Fruit fly (Drosophila melanogaster): ENCODE measurements around the gene rsh.

rsh gene

DNA sequence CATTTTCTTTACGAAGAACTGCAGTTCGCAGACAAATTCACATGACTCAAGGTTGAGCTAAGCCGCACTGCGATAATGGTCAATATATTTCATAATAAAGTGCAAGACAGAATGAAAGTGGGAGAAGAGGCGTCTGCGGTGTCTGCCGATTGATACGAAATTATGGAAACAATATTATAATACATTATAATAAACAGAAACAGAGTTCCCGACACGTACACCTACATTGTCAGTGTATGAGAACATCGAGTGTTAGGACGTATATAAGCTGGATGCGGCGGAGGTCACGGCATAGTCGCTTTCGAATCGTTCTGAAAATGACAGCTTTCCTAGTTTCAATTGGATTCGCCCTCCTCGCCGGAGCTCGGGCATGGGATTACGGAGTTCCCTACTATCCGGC lies 18.0 kb upstream of the rsh start, which contains the start of gene CG15721:
TSS of gene CG15721 (plus strand) at position 301 of the 400 bp plus-strand sequence.
- TF ChIP-seq CG13204 (GFP tag; optimal IDR thresholded peaks at IDR 0.05) (no peak), CG10348 (GFP tag; IDR thresholded peaks at IDR 0.05) (no peak), CG32121 (GFP tag; IDR thresholded peaks at IDR 0.05) (no peak), CG4496 (GFP tag; IDR thresholded peaks at IDR 0.05) (no peak), gl (tag; optimal IDR thresholded peaks at IDR 0.05) (no peak), CG9948 (tag; optimal IDR thresholded peaks at IDR 0.05) (no peak), CG8301 (tag; optimal IDR thresholded peaks at IDR 0.05) (no peak), Ets98B (GFP tag; IDR thresholded peaks at IDR 0.05) (no peak), Pif1B (GFP tag; optimal IDR thresholded peaks at IDR 0.05) (no peak), CG34367 (tag; optimal IDR thresholded peaks at IDR 0.05) (no peak), rn (GFP tag; IDR thresholded peaks at IDR 0.05) (no peak), CG14655 (GFP tag; optimal IDR thresholded peaks at IDR 0.05) (no peak), CG12605 (GFP tag; IDR thresholded peaks at IDR 0.05) (no peak), Pif1A (GFP tag; optimal IDR thresholded peaks at IDR 0.05) (no peak), CG17806 (tag; optimal IDR thresholded peaks at IDR 0.05) (no peak), EcR (GFP tag; optimal IDR thresholded peaks at IDR 0.05) (no peak), D1 (tag; optimal IDR thresholded peaks at IDR 0.05) (no peak)

dm6 chrX:12976131-12976530 lies 12.3 kb upstream of the rsh start, which contains the start of gene CG12716:
TSS of gene CG12716 (minus strand) at chrX:12976231.
- no peak for TF ChIP-seq CG32121 (GFP tag; IDR thresholded peaks at IDR 0.05)
- TF ChIP-seq CG17806 (tag; optimal IDR thresholded peaks at IDR 0.05) = no peak
- TF ChIP-seq CG9948 (tag; optimal IDR thresholded peaks at IDR 0.05) = no peak
- no peak for TF ChIP-seq rn (GFP tag; IDR thresholded peaks at IDR 0.05)
- no peak for TF ChIP-seq CG34367 (tag; optimal IDR thresholded peaks at IDR 0.05)
- no peak for TF ChIP-seq EcR (GFP tag; optimal IDR thresholded peaks at IDR 0.05)
- no peak for TF ChIP-seq Pif1B (GFP tag; optimal IDR thresholded peaks at IDR 0.05)
- no peak for TF ChIP-seq fd96Ca (GFP tag; IDR thresholded peaks at IDR 0.05)
- TF ChIP-seq CG8159 (tag; optimal IDR thresholded peaks at IDR 0.05) = no peak
- no peak for TF ChIP-seq Ets98B (GFP tag; IDR thresholded peaks at IDR 0.05)
- no peak for TF ChIP-seq CG13204 (GFP tag; optimal IDR thresholded peaks at IDR 0.05)
- TF ChIP-seq Pif1A (GFP tag; optimal IDR thresholded peaks at IDR 0.05) = no peak
- TF ChIP-seq CG15710 (tag; optimal IDR thresholded peaks at IDR 0.05) = no peak
- no peak for TF ChIP-seq CG10348 (GFP tag; IDR thresholded peaks at IDR 0.05)
- TF ChIP-seq D1 (tag; optimal IDR thresholded peaks at IDR 0.05) = no peak
- no peak for TF ChIP-seq gl (tag; optimal IDR thresholded peaks at IDR 0.05)
- TF ChIP-seq CG14655 (GFP tag; optimal IDR thresholded peaks at IDR 0.05) = no peak
- no peak for TF ChIP-seq CG4496 (GFP tag; IDR thresholded peaks at IDR 0.05)
- TF ChIP-seq CG8301 (tag; optimal IDR thresholded peaks at IDR 0.05) = no peak

DNA sequence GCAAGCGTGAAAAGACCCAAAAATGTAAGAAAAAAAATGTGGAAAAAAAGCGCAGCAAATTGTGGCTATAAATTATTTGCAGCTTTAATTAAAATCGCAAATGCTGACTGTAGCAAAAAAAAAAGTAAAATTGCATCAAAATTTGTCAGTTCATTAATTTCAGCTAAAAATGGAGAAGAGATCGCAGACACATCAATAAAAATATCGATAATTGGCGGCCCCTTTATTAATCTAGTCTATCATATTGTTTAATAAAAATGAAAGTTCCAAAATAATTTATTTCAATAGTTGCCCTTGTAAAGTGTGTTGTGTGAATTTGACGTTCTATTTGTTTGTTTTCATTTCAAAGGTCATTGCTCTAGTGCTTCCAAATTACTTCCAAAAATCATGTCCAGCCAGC lies 4.2 kb upstream of the rsh start, which contains the start of gene CG32643:
TSS of gene CG32643 (plus strand) at position 301 of the 400 bp plus-strand sequence.
- TF ChIP-seq CG34367 (tag; optimal IDR thresholded peaks at IDR 0.05) (no peak), CG15710 (tag; optimal IDR thresholded peaks at IDR 0.05) (no peak), rn (GFP tag; IDR thresholded peaks at IDR 0.05) (no peak), CG4496 (GFP tag; IDR thresholded peaks at IDR 0.05) (no peak), Pif1A (GFP tag; optimal IDR thresholded peaks at IDR 0.05) (no peak), D1 (tag; optimal IDR thresholded peaks at IDR 0.05) (no peak), Pif1B (GFP tag; optimal IDR thresholded peaks at IDR 0.05) (no peak), Snoo (tag; optimal IDR thresholded peaks at IDR 0.05) (no peak), CG13204 (GFP tag; optimal IDR thresholded peaks at IDR 0.05) (no peak), Ets98B (GFP tag; IDR thresholded peaks at IDR 0.05) (no peak), CG17806 (tag; optimal IDR thresholded peaks at IDR 0.05) (no peak), CG9948 (tag; optimal IDR thresholded peaks at IDR 0.05) (no peak), CG32121 (GFP tag; IDR thresholded peaks at IDR 0.05) (no peak), CG8159 (tag; optimal IDR thresholded peaks at IDR 0.05) (no peak), CG14655 (GFP tag; optimal IDR thresholded peaks at IDR 0.05) (no peak), EcR (GFP tag; optimal IDR thresholded peaks at IDR 0.05) (no peak), CG12605 (GFP tag; IDR thresholded peaks at IDR 0.05) (no peak), fd96Ca (GFP tag; IDR thresholded peaks at IDR 0.05) (no peak), CG10348 (GFP tag; IDR thresholded peaks at IDR 0.05) (no peak), gl (tag; optimal IDR thresholded peaks at IDR 0.05) (no peak)

dm6 chrX:12986948-12987450 lies 1.4 kb upstream of the rsh start:
- TF ChIP-seq Pif1B (GFP tag; optimal IDR thresholded peaks at IDR 0.05) (no peak), CG8301 (tag; optimal IDR thresholded peaks at IDR 0.05) (no peak), CG12605 (GFP tag; IDR thresholded peaks at IDR 0.05) (peak; percentile 82), Pif1A (GFP tag; optimal IDR thresholded peaks at IDR 0.05) (no peak), CG34367 (tag; optimal IDR thresholded peaks at IDR 0.05) (no peak), CG14655 (GFP tag; optimal IDR thresholded peaks at IDR 0.05) (no peak), CG4496 (GFP tag; IDR thresholded peaks at IDR 0.05) (no peak), Ets98B (GFP tag; IDR thresholded peaks at IDR 0.05) (no peak)

DNA sequence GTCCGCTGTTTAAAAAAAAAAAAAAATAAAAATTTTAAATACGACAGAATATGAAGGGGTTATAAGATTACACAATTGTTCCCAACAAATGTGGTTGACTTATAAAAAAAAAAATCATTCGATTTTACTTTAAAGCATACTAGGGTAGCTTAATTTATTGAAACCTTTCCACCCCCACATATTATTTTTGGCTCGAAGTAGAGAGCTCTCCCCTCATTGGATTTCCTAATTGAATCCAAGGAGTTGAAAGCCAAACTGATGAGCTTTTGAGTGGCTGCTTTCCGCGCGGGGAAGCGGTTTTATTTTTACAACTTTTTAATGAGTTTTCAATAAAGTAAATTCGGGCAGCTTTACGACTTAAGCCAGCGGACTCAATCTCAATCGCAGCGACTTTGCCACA lies 16.4 kb downstream of the rsh start, which contains the start of gene CG15719:
TSS of gene CG15719 (minus strand) at position 101 of the 400 bp plus-strand sequence.
- TF ChIP-seq fd96Ca (GFP tag; IDR thresholded peaks at IDR 0.05) (no peak), Pif1B (GFP tag; optimal IDR thresholded peaks at IDR 0.05) (no peak), Pif1A (GFP tag; optimal IDR thresholded peaks at IDR 0.05) (no peak), CG4496 (GFP tag; IDR thresholded peaks at IDR 0.05) (no peak)

DNA sequence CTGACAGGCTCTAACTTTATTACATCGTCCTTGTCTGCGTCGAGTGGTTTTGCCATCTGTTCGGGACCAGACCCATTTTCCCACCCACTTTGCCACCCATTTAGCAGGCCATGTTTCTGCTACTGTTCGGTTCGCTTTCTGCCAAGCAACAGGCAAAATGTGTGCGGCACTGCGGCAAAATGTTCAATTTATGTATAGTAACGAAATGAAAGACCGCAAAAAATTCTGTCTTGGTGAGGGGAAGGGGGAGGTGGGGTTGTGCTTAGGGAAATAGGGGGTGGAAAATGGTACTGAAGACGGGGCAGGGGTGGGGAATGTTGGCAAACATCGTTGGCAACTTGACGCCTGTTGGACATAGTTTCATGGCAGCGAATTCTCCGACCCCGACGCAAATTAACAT lies 23.9 kb downstream of the rsh start:
- TF ChIP-seq CG17806 (tag; optimal IDR thresholded peaks at IDR 0.05) = no peak
- TF ChIP-seq CG12605 (GFP tag; IDR thresholded peaks at IDR 0.05) = no peak
- TF ChIP-seq D1 (tag; optimal IDR thresholded peaks at IDR 0.05) = no peak
- TF ChIP-seq CG8159 (tag; optimal IDR thresholded peaks at IDR 0.05) = no peak
- TF ChIP-seq gl (tag; optimal IDR thresholded peaks at IDR 0.05) = no peak
- TF ChIP-seq CG4496 (GFP tag; IDR thresholded peaks at IDR 0.05) = no peak
- no peak for TF ChIP-seq EcR (GFP tag; optimal IDR thresholded peaks at IDR 0.05)
- TF ChIP-seq Ets98B (GFP tag; IDR thresholded peaks at IDR 0.05) = no peak
- TF ChIP-seq CG8301 (tag; optimal IDR thresholded peaks at IDR 0.05) = no peak
- no peak for TF ChIP-seq Pif1B (GFP tag; optimal IDR thresholded peaks at IDR 0.05)
